Worm (Caenorhabditis elegans): Measurements from ENCODE around the gene cif-1.

cif-1 gene

DNA sequence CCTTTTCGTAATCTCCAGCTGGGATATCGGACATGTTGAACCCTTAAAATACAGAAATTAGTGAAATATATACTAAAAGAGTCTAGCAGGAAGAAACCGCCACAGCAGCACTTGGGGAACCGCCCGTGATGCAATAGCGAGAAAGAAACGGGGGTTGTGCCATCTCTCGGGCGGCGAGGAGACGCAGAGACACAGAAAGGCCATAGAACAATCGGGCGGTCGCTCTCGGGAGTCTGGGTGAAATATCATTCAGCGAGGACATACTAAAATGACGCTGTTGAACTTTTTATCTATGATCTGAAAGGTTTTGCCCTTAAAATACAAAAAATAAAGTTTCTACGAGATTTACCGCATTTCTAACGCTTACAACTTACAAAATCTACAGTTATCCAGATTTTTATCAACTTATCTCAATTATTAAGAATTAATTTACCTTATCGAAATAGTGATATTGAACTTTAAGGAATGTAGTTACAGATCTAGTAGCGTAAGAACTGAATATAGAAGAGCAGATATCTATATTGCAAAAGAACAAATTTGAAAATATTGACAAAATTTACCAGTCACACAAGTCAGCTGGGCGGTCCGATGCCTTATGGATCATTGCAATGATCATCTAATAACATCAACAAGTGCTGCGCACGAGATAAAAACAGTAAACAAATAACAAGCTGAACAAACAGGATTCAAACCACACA lies 38.0 kb upstream of the cif-1 start, which contains the start of gene cyc-2.1:
Gene cyc-2.1, minus strand, starts transcription at position 605 of the 698 bp plus-strand sequence.
- TF ChIP-seq tbx-37 (GFP tag; conservative IDR thresholded peaks at IDR 0.05) (no peak), flt-1 (GFP tag; IDR thresholded peaks at IDR 0.05) (0 out of 2 replicates have a peak, but pooled peaks have one; percentile 4), F13C5.2 (tag; optimal IDR thresholded peaks at IDR 0.05) (peak; percentile 38), sea-1 (GFP tag; conservative IDR thresholded peaks at IDR 0.05) (0 out of 2 replicates have a peak, but pooled peaks have one; percentile 28), ets-7 (tag; optimal IDR thresholded peaks at IDR 0.05) (no peak), ceh-36 (tag; optimal IDR thresholded peaks at IDR 0.05) (no peak), scrt-1 (GFP tag; IDR thresholded peaks at IDR 0.05) (peak; percentile 64), aly-1 (tag; optimal IDR thresholded peaks at IDR 0.05) (no peak), hmg-4 (GFP tag; optimal IDR thresholded peaks at IDR 0.05) (peak; percentile 49), B0310.2 (tag; optimal IDR thresholded peaks at IDR 0.05) (no peak), ceh-13 (GFP tag; optimal IDR thresholded peaks at IDR 0.05) (no peak), hmbx-1 (tag; optimal IDR thresholded peaks at IDR 0.05) (no peak), ama-1 (optimal IDR thresholded peaks at IDR 0.05) (peak; percentile 3), hnd-1 (tag; optimal IDR thresholded peaks at IDR 0.05) (no peak), pes-1 (GFP tag; IDR thresholded peaks at IDR 0.05) (no peak), tra-4 (tag; optimal IDR thresholded peaks at IDR 0.05) (no peak), tbx-11 (GFP tag; IDR thresholded peaks at IDR 0.05) (0 out of 2 replicates have a peak, but pooled peaks have one; percentile 31)

- TF ChIP-seq hmg-4 (GFP tag; optimal IDR thresholded peaks at IDR 0.05): no peak
- TF ChIP-seq flt-1 (GFP tag; IDR thresholded peaks at IDR 0.05): no peak
- TF ChIP-seq ama-1 (optimal IDR thresholded peaks at IDR 0.05): peak; percentile 14
- no peak for TF ChIP-seq pes-1 (GFP tag; IDR thresholded peaks at IDR 0.05)
- no peak for TF ChIP-seq ceh-36 (tag; optimal IDR thresholded peaks at IDR 0.05)
Observed at ce11 chrIV:4747553-4747952, 37.0 kb upstream of the cif-1 start, which contains the start of gene tctn-1. Gene tctn-1, minus strand, starts transcription at chrIV:4747832.

ce11 chrIV:4745422-4745821 lies 34.9 kb upstream of the cif-1 start, which contains the start of gene timm-17B.1:
Gene timm-17B.1, minus strand, starts transcription at chrIV:4745492.
- TF ChIP-seq pes-1 (GFP tag; IDR thresholded peaks at IDR 0.05) (0 out of 2 replicates have a peak, but pooled peaks have one; percentile 34), tra-4 (tag; optimal IDR thresholded peaks at IDR 0.05) (no peak), F13C5.2 (tag; optimal IDR thresholded peaks at IDR 0.05) (peak; percentile 34)

ce11 chrIV:4744167-4744566 lies 33.6 kb upstream of the cif-1 start, which contains the start of gene hoe-1:
Gene hoe-1, minus strand, starts transcription at chrIV:4744267.
- TF ChIP-seq sea-1 (GFP tag; conservative IDR thresholded peaks at IDR 0.05) (no peak), tra-4 (tag; optimal IDR thresholded peaks at IDR 0.05) (no peak), hnd-1 (tag; optimal IDR thresholded peaks at IDR 0.05) (no peak), hmbx-1 (tag; optimal IDR thresholded peaks at IDR 0.05) (no peak), pes-1 (GFP tag; IDR thresholded peaks at IDR 0.05) (no peak), flt-1 (GFP tag; IDR thresholded peaks at IDR 0.05) (no peak), hmg-4 (GFP tag; optimal IDR thresholded peaks at IDR 0.05) (no peak), scrt-1 (GFP tag; IDR thresholded peaks at IDR 0.05) (no peak), ceh-36 (tag; optimal IDR thresholded peaks at IDR 0.05) (no peak)

- TF ChIP-seq flt-1 (GFP tag; IDR thresholded peaks at IDR 0.05) (no peak), ceh-36 (tag; optimal IDR thresholded peaks at IDR 0.05) (no peak), hmg-4 (GFP tag; optimal IDR thresholded peaks at IDR 0.05) (no peak), ama-1 (optimal IDR thresholded peaks at IDR 0.05) (no peak), tra-4 (tag; optimal IDR thresholded peaks at IDR 0.05) (no peak), pes-1 (GFP tag; IDR thresholded peaks at IDR 0.05) (no peak), scrt-1 (GFP tag; IDR thresholded peaks at IDR 0.05) (no peak), tbx-37 (GFP tag; conservative IDR thresholded peaks at IDR 0.05) (no peak), F13C5.2 (tag; optimal IDR thresholded peaks at IDR 0.05) (no peak), aly-1 (tag; optimal IDR thresholded peaks at IDR 0.05) (no peak), B0310.2 (tag; optimal IDR thresholded peaks at IDR 0.05) (no peak), ceh-13 (GFP tag; optimal IDR thresholded peaks at IDR 0.05) (no peak), tbx-11 (GFP tag; IDR thresholded peaks at IDR 0.05) (no peak), hmbx-1 (tag; optimal IDR thresholded peaks at IDR 0.05) (no peak), hnd-1 (tag; optimal IDR thresholded peaks at IDR 0.05) (no peak), ets-7 (tag; optimal IDR thresholded peaks at IDR 0.05) (no peak), sea-1 (GFP tag; conservative IDR thresholded peaks at IDR 0.05) (no peak)
Observed at ce11 chrIV:4742480-4742879, 31.9 kb upstream of the cif-1 start.

- TF ChIP-seq ceh-36 (tag; optimal IDR thresholded peaks at IDR 0.05): no peak
- no peak for TF ChIP-seq hnd-1 (tag; optimal IDR thresholded peaks at IDR 0.05)
- no peak for TF ChIP-seq hmbx-1 (tag; optimal IDR thresholded peaks at IDR 0.05)
- TF ChIP-seq flt-1 (GFP tag; IDR thresholded peaks at IDR 0.05): no peak
- no peak for TF ChIP-seq ceh-13 (GFP tag; optimal IDR thresholded peaks at IDR 0.05)
- TF ChIP-seq tbx-11 (GFP tag; IDR thresholded peaks at IDR 0.05): no peak
- no peak for TF ChIP-seq ama-1 (optimal IDR thresholded peaks at IDR 0.05)
- TF ChIP-seq ets-7 (tag; optimal IDR thresholded peaks at IDR 0.05): no peak
- TF ChIP-seq F13C5.2 (tag; optimal IDR thresholded peaks at IDR 0.05): no peak
- TF ChIP-seq sea-1 (GFP tag; conservative IDR thresholded peaks at IDR 0.05): no peak
- TF ChIP-seq tra-4 (tag; optimal IDR thresholded peaks at IDR 0.05): no peak
- TF ChIP-seq tbx-37 (GFP tag; conservative IDR thresholded peaks at IDR 0.05): no peak
- no peak for TF ChIP-seq B0310.2 (tag; optimal IDR thresholded peaks at IDR 0.05)
- no peak for TF ChIP-seq pes-1 (GFP tag; IDR thresholded peaks at IDR 0.05)
- no peak for TF ChIP-seq aly-1 (tag; optimal IDR thresholded peaks at IDR 0.05)
- no peak for TF ChIP-seq scrt-1 (GFP tag; IDR thresholded peaks at IDR 0.05)
- TF ChIP-seq hmg-4 (GFP tag; optimal IDR thresholded peaks at IDR 0.05): no peak
Observed at ce11 chrIV:4737258-4737657, 26.7 kb upstream of the cif-1 start, which contains the start of gene fbxb-78. Gene fbxb-78, plus strand, starts transcription at chrIV:4737558.

ce11 chrIV:4727935-4728334 lies 17.4 kb upstream of the cif-1 start:
- peak; percentile 3 for TF ChIP-seq F13C5.2 (tag; optimal IDR thresholded peaks at IDR 0.05)
- peak; percentile 51; the same call in 1 of the 2 replicates for TF ChIP-seq scrt-1 (GFP tag; IDR thresholded peaks at IDR 0.05)
- TF ChIP-seq sea-1 (GFP tag; conservative IDR thresholded peaks at IDR 0.05): peak; percentile 67; the same call in 1 of the 2 replicates
- TF ChIP-seq tbx-37 (GFP tag; conservative IDR thresholded peaks at IDR 0.05): peak; percentile 56; the same call in 1 of the 2 replicates
- TF ChIP-seq tbx-11 (GFP tag; IDR thresholded peaks at IDR 0.05): 0 out of 2 replicates have a peak, but pooled peaks have one; percentile 50
- TF ChIP-seq pes-1 (GFP tag; IDR thresholded peaks at IDR 0.05): peak; percentile 73
